Worm (Caenorhabditis elegans) whole organism, young adult: ENCODE measurements around the gene F22D3.4.

Experiments
- B0336.3 ChIP-seq: fragments of 200-800 bp; sonication (Bioruptor generic); IDR thresholded peaks from 2 replicates; pipeline ENCODE4 v1.3.6; 2022; ENCODE audit warnings: missing genetic modification characterization, missing compliant biosample characterization
- C06A6.2 ChIP-seq: fragments of 200-800 bp; sonication (Bioruptor generic); conservative IDR thresholded peaks from 2 replicates; pipeline ENCODE4 v1.3.6; 2022; ENCODE audit warnings: missing genetic modification characterization, missing compliant biosample characterization
- F22D6.2 ChIP-seq: sonication (generic microtip); optimal IDR thresholded peaks from 2 replicates; lab custom pipeline; 2016; ENCODE audit warnings: mild to moderate bottlenecking, missing genetic modification characterization, missing compliant biosample characterization
- F33H1.4 ChIP-seq: fragments of 200-800 bp; sonication (Bioruptor generic); IDR thresholded peaks from 2 replicates; pipeline ENCODE4 v1.3.6; 2022; ENCODE audit warnings: missing genetic modification reagents, missing genetic modification characterization, missing compliant biosample characterization
- F49E8.2 ChIP-seq: sonication (generic microtip); optimal IDR thresholded peaks from 3 replicates; lab custom pipeline; 2017; ENCODE audit warnings: missing genetic modification characterization, mild to moderate bottlenecking, missing compliant biosample characterization, antibody characterized with exemption, moderate library complexity; ENCODE audit not compliant: insufficient read depth
- F55B11.4 ChIP-seq: sonication (generic microtip); optimal IDR thresholded peaks from 2 replicates; lab custom pipeline; 2016; ENCODE audit warnings: missing compliant biosample characterization, missing genetic modification characterization, borderline replicate concordance; ENCODE audit not compliant: insufficient read depth
- F57C9.4 ChIP-seq: sonication (generic microtip); optimal IDR thresholded peaks from 2 replicates; lab custom pipeline; 2017; ENCODE audit warnings: mild to moderate bottlenecking, missing genetic modification characterization, missing compliant biosample characterization
- K11D2.4 ChIP-seq: fragments of 200-800 bp; sonication (Bioruptor generic); IDR thresholded peaks from 2 replicates; pipeline ENCODE4 v1.3.6; 2022; ENCODE audit warnings: missing genetic modification reagents, missing genetic modification characterization, missing compliant biosample characterization
- ZK185.1 ChIP-seq: sonication (generic microtip); optimal IDR thresholded peaks from 2 replicates; lab custom pipeline; 2016; ENCODE audit warnings: mild to moderate bottlenecking, missing genetic modification characterization, missing compliant biosample characterization; ENCODE audit not compliant: poor library complexity, severe bottlenecking
- ama-1 ChIP-seq, 3 experiments: fragments of 150-350 bp in 1 of 3; sonication (generic microtip) in 2 of 3; optimal IDR thresholded peaks; 2 replicates each; lab custom pipeline; 2014 to 2018; ENCODE audit warnings: missing biosample characterization in 2 of 3, missing genetic modification characterization in 2 of 3, missing genetic modification reagents in 2 of 3
- aptf-3 ChIP-seq: fragments of 200-800 bp; sonication (Bioruptor generic); IDR thresholded peaks from 2 replicates; pipeline ENCODE4 v1.3.6; 2022; ENCODE audit warnings: missing genetic modification characterization, missing compliant biosample characterization
- athp-1 ChIP-seq: sonication (generic microtip); optimal IDR thresholded peaks from 2 replicates; lab custom pipeline; 2017; ENCODE audit warnings: mild to moderate bottlenecking, missing genetic modification characterization, missing compliant biosample characterization
- attf-6 ChIP-seq: fragments of 200-800 bp; sonication (Bioruptor generic); IDR thresholded peaks from 2 replicates; pipeline ENCODE4 v1.3.6; 2022; ENCODE audit warnings: missing genetic modification reagents, missing genetic modification characterization, missing compliant biosample characterization
- bed-2 ChIP-seq: fragments of 200-800 bp; sonication (Bioruptor generic); IDR thresholded peaks from 2 replicates; pipeline ENCODE4 v1.3.6; 2022; ENCODE audit warnings: missing genetic modification reagents, missing genetic modification characterization, missing compliant biosample characterization
- ccch-3 ChIP-seq: fragments of 200-800 bp; sonication (Bioruptor generic); optimal IDR thresholded peaks from 2 replicates; lab custom pipeline; 2018; ENCODE audit warnings: mild to moderate bottlenecking, missing genetic modification characterization, missing compliant biosample characterization
- ceh-27 ChIP-seq: fragments of 200-800 bp; sonication (Bioruptor generic); optimal IDR thresholded peaks from 2 replicates; lab custom pipeline; 2018; ENCODE audit warnings: mild to moderate bottlenecking, missing genetic modification characterization, moderate library complexity, missing compliant biosample characterization
- chd-7 ChIP-seq: sonication (generic microtip); optimal IDR thresholded peaks from 2 replicates; lab custom pipeline; 2016; ENCODE audit warnings: mild to moderate bottlenecking, missing genetic modification characterization, moderate library complexity, missing compliant biosample characterization
- fkh-3 ChIP-seq: sonication (generic microtip); optimal IDR thresholded peaks from 2 replicates; lab custom pipeline; 2016; ENCODE audit warnings: mild to moderate bottlenecking, missing genetic modification characterization, missing compliant biosample characterization
- hmg-1.2 ChIP-seq: fragments of 200-800 bp; sonication (Bioruptor generic); IDR thresholded peaks from 2 replicates; pipeline ENCODE4 v1.3.6; 2022; ENCODE audit warnings: missing genetic modification reagents, missing genetic modification characterization, missing compliant biosample characterization
- hrde-1 ChIP-seq: sonication (generic microtip); optimal IDR thresholded peaks from 2 replicates; lab custom pipeline; 2016; ENCODE audit warnings: missing genetic modification characterization, mild to moderate bottlenecking, missing compliant biosample characterization, moderate library complexity, missing genotype, missing genetic modification reagents, borderline replicate concordance
- hsf-1 ChIP-seq: fragments of 200-800 bp; sonication (Bioruptor generic); IDR thresholded peaks from 2 replicates; pipeline ENCODE4 v1.3.6; 2022; ENCODE audit warnings: missing genetic modification reagents, missing genetic modification characterization, missing compliant biosample characterization
- lag-1 ChIP-seq: fragments of 200-800 bp; sonication (Bioruptor generic); IDR thresholded peaks from 2 replicates; pipeline ENCODE4 v1.3.6; 2022; ENCODE audit warnings: missing genetic modification reagents, missing genetic modification characterization, missing compliant biosample characterization
- let-526 ChIP-seq: fragments of 200-800 bp; sonication (Bioruptor generic); IDR thresholded peaks from 2 replicates; pipeline ENCODE4 v1.3.6; 2022; ENCODE audit warnings: missing genetic modification reagents, missing genetic modification characterization, missing compliant biosample characterization
- lin-35 ChIP-seq, 3 experiments: fragments of 150-350 bp in 2 of 3; sonication (generic microtip) in 1 of 3; optimal IDR thresholded peaks; 2 replicates each; lab custom pipeline; 2014 to 2018; ENCODE audit warnings: missing biosample characterization in 3 of 3, missing genetic modification characterization in 3 of 3, missing genetic modification reagents in 3 of 3
- madf-3 ChIP-seq: fragments of 200-800 bp; sonication (Bioruptor generic); IDR thresholded peaks from 2 replicates; pipeline ENCODE4 v1.3.6; 2022; ENCODE audit warnings: missing genetic modification reagents, missing genetic modification characterization, missing compliant biosample characterization
- madf-8 ChIP-seq: fragments of 200-800 bp; sonication (Bioruptor generic); conservative IDR thresholded peaks from 2 replicates; pipeline ENCODE4 v1.3.6; 2022; ENCODE audit warnings: missing genetic modification reagents, missing genetic modification characterization, missing compliant biosample characterization
- mcd-1 ChIP-seq: fragments of 200-800 bp; sonication (Bioruptor generic); IDR thresholded peaks from 2 replicates; pipeline ENCODE4 v1.3.6; 2022; ENCODE audit warnings: missing genetic modification reagents, missing genetic modification characterization, missing compliant biosample characterization
- nhr-179 ChIP-seq: sonication (generic microtip); optimal IDR thresholded peaks from 2 replicates; lab custom pipeline; 2016; ENCODE audit warnings: mild to moderate bottlenecking, missing genetic modification characterization, missing compliant biosample characterization
- rpc-1 ChIP-seq, 2 experiments: fragments of 150-350 bp in 1 of 2; sonication (generic microtip) in 1 of 2; optimal IDR thresholded peaks; 2 replicates each; lab custom pipeline; 2014 to 2018; ENCODE audit warnings: missing biosample characterization in 1 of 2, missing genetic modification characterization in 1 of 2, missing genetic modification reagents in 1 of 2, missing genotype in 1 of 2
- snpc-1.1 ChIP-seq: sonication (generic microtip); optimal IDR thresholded peaks from 2 replicates; lab custom pipeline; 2017; ENCODE audit warnings: missing genetic modification characterization, mild to moderate bottlenecking, missing compliant biosample characterization, antibody characterized with exemption, moderate library complexity, missing genotype, missing genetic modification reagents; ENCODE audit not compliant: insufficient read depth
- snpc-1.3 ChIP-seq: sonication (generic microtip); optimal IDR thresholded peaks from 2 replicates; lab custom pipeline; 2017; ENCODE audit warnings: missing genetic modification characterization, mild to moderate bottlenecking, missing compliant biosample characterization, antibody characterized with exemption, moderate library complexity, missing genotype, missing genetic modification reagents; ENCODE audit not compliant: insufficient read depth
- snpc-3.4 ChIP-seq: sonication (generic microtip); optimal IDR thresholded peaks from 2 replicates; lab custom pipeline; 2017; ENCODE audit warnings: missing genetic modification characterization, mild to moderate bottlenecking, missing compliant biosample characterization, antibody characterized with exemption, moderate library complexity, missing genotype, missing genetic modification reagents
- sptf-2 ChIP-seq: fragments of 200-800 bp; sonication (Bioruptor generic); optimal IDR thresholded peaks from 2 replicates; lab custom pipeline; 2018; ENCODE audit warnings: mild to moderate bottlenecking, missing genetic modification characterization, missing compliant biosample characterization
- tbx-9 ChIP-seq: sonication (generic microtip); optimal IDR thresholded peaks from 2 replicates; lab custom pipeline; 2016; ENCODE audit warnings: borderline replicate concordance, missing genetic modification characterization, inconsistent platforms, missing compliant biosample characterization
- unc-130 ChIP-seq: sonication (generic microtip); optimal IDR thresholded peaks from 2 replicates; lab custom pipeline; 2016; ENCODE audit warnings: missing genetic modification reagents, missing genetic modification characterization, missing compliant biosample characterization
- xnd-1 ChIP-seq: sonication (generic microtip); optimal IDR thresholded peaks from 2 replicates; lab custom pipeline; 2016; ENCODE audit warnings: missing genotype, missing genetic modification reagents, missing genetic modification characterization, missing compliant biosample characterization
- ztf-18 ChIP-seq: sonication (generic microtip); optimal IDR thresholded peaks from 2 replicates; lab custom pipeline; 2016; ENCODE audit warnings: missing genotype, mild to moderate bottlenecking, missing genetic modification characterization, missing compliant biosample characterization
- ztf-26 ChIP-seq: sonication (generic microtip); optimal IDR thresholded peaks from 2 replicates; lab custom pipeline; 2017; ENCODE audit warnings: missing genetic modification characterization, missing compliant biosample characterization
- ztf-28 ChIP-seq: fragments of 200-800 bp; sonication (Bioruptor generic); IDR thresholded peaks from 2 replicates; pipeline ENCODE4 v1.3.6; 2022; ENCODE audit warnings: missing genetic modification reagents, missing genetic modification characterization, missing compliant biosample characterization
- ztf-3 ChIP-seq: fragments of 200-800 bp; sonication (Bioruptor generic); optimal IDR thresholded peaks from 2 replicates; lab custom pipeline; 2018; ENCODE audit warnings: mild to moderate bottlenecking, missing genetic modification characterization, missing compliant biosample characterization
- ztf-6 ChIP-seq: fragments of 200-800 bp; sonication (Bioruptor generic); IDR thresholded peaks from 2 replicates; pipeline ENCODE4 v1.3.6; 2022; ENCODE audit warnings: missing genetic modification reagents, missing genetic modification characterization, missing compliant biosample characterization

The F22D3.4 gene

DNA sequence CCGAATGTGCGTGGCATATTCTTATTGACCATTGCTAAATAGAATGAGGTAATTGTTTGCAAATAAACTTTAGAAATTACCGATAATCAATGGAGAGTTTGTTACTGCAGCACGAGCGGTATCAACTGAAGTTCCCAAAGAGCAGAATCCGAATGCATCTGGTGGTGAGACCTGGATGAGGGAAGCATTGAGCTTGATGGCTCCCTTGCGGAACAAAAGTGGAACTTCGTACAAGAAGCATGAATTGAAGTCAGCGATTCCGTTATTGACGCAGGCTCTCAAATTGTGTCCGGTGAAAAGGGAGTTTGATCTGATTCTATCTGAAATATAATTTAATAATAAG is 37.9 kb downstream of the F22D3.4 start (continued):
- TF ChIP-seq C06A6.2 (GFP tag; lab: Robert Waterston, UW) (0 out of 2 replicates have a peak, but pooled peaks have one; percentile 12), ceh-27 (GFP tag; lab: Kevin White, UChicago) (no peak), F49E8.2 (tag; lab: Kevin White, UChicago) (no peak), rpc-1 (optimal IDR thresholded peaks at IDR 0.05; lab: Kevin White, UChicago) (no peak), rpc-1 (tag; optimal IDR thresholded peaks at IDR 0.05; lab: Kevin White, UChicago) (no peak), F33H1.4 (GFP tag; lab: Robert Waterston, UW) (no peak), B0336.3 (GFP tag; lab: Robert Waterston, UW) (no peak), hsf-1 (no peak), F57C9.4 (tag; lab: Kevin White, UChicago) (no peak)

DNA sequence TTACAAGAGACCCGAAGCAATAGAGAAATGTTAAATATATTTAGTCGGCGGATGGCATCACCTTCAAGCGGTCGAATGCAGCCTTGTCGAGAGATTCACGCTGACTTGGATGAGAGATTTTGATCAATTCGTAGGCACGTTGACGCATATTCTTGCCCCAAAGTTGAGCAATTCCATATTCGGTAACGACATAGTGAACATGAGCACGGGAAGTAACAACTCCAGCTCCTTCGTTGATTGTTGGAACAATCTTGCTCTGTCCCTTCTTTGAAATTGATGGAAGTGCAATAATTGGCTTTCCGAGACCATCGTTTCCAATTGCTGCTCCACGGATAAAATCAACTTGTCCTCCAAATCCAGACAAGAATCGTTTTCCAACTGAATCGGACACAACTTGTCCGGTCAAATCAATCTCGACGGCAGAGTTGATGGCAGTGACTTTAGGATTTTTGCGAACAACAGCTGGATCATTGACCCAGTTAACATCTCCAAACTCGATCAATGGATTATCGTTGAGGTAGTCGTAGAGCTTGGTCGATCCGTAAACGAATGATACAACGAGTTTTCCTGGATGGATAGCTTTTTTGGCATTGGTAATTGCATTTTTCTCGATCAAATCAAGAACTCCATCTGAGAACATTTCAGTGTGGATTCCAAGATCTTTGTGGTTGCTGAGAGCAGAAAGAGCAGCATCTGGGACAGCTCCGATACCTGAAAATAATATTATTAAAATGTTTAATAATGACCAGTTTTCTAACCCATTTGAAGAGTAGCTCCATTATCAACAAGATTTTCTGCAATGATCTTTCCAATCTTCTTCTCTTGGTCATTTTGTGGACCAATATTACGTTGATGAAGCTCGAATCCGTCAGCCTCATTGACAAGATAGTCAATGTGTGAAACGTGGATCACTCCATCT is 38.5 kb downstream of the F22D3.4 start:
- TF ChIP-seq F33H1.4 (GFP tag; lab: Robert Waterston, UW), result no peak
- no peak for TF ChIP-seq snpc-3.4 (tag; lab: Kevin White, UChicago)
- no peak for TF ChIP-seq athp-1 (tag; lab: Kevin White, UChicago)
- no peak for TF ChIP-seq unc-130 (GFP tag; lab: Kevin White, UChicago)
- no peak for TF ChIP-seq ztf-3 (GFP tag; lab: Kevin White, UChicago)
- TF ChIP-seq F55B11.4 (tag; lab: Kevin White, UChicago), result no peak
- TF ChIP-seq lin-35 (GFP tag; optimal IDR thresholded peaks at IDR 0.05; lab: Kevin White, UChicago), result peak in 1 of 3 experiments; percentile 46
- TF ChIP-seq attf-6 (GFP tag; lab: Robert Waterston, UW), result no peak
- TF ChIP-seq ama-1 (optimal IDR thresholded peaks at IDR 0.05; lab: Kevin White, UChicago), result peak; percentile 88
- TF ChIP-seq ama-1 (GFP tag; optimal IDR thresholded peaks at IDR 0.05; lab: Kevin White, UChicago), result no peak
- no peak for TF ChIP-seq mcd-1 (GFP tag; lab: Robert Waterston, UW)
- TF ChIP-seq aptf-3 (GFP tag; lab: Robert Waterston, UW), result no peak
- TF ChIP-seq K11D2.4 (GFP tag; lab: Robert Waterston, UW), result no peak
- no peak for TF ChIP-seq let-526 (GFP tag; lab: Robert Waterston, UW)
- no peak for TF ChIP-seq ztf-18 (tag; lab: Kevin White, UChicago)
- TF ChIP-seq snpc-1.1, result no peak
- 0 out of 2 replicates have a peak, but pooled peaks have one; percentile 4 for TF ChIP-seq hmg-1.2 (GFP tag; lab: Robert Waterston, UW)
- TF ChIP-seq B0336.3 (GFP tag; lab: Robert Waterston, UW), result 0 out of 2 replicates have a peak, but pooled peaks have one; percentile 39
- no peak for TF ChIP-seq chd-7
- no peak for TF ChIP-seq ccch-3
- TF ChIP-seq nhr-179 (tag; lab: Kevin White, UChicago), result no peak
- no peak for TF ChIP-seq hrde-1 (tag; lab: Kevin White, UChicago)
- no peak for TF ChIP-seq ztf-6 (GFP tag; lab: Robert Waterston, UW)
- no peak for TF ChIP-seq madf-8 (GFP tag; lab: Robert Waterston, UW)
- TF ChIP-seq ztf-26, result no peak
- no peak for TF ChIP-seq rpc-1 (optimal IDR thresholded peaks at IDR 0.05; lab: Kevin White, UChicago)
- TF ChIP-seq rpc-1 (tag; optimal IDR thresholded peaks at IDR 0.05; lab: Kevin White, UChicago), result no peak
- TF ChIP-seq tbx-9, result no peak
- TF ChIP-seq ztf-28 (GFP tag; lab: Robert Waterston, UW), result no peak
- no peak for TF ChIP-seq xnd-1
- TF ChIP-seq fkh-3, result no peak
- no peak for TF ChIP-seq sptf-2 (GFP tag; lab: Kevin White, UChicago)
- no peak for TF ChIP-seq F22D6.2 (tag; lab: Kevin White, UChicago)
- TF ChIP-seq lag-1 (GFP tag; lab: Robert Waterston, UW), result no peak
- TF ChIP-seq bed-2 (GFP tag; lab: Robert Waterston, UW), result no peak
- no peak for TF ChIP-seq snpc-1.3 (tag; lab: Kevin White, UChicago)
- peak; percentile 33 for TF ChIP-seq ZK185.1
- no peak for TF ChIP-seq madf-3
